Fruit fly (Drosophila melanogaster): ENCODE data around the gene lbe.

lbe gene

DNA sequence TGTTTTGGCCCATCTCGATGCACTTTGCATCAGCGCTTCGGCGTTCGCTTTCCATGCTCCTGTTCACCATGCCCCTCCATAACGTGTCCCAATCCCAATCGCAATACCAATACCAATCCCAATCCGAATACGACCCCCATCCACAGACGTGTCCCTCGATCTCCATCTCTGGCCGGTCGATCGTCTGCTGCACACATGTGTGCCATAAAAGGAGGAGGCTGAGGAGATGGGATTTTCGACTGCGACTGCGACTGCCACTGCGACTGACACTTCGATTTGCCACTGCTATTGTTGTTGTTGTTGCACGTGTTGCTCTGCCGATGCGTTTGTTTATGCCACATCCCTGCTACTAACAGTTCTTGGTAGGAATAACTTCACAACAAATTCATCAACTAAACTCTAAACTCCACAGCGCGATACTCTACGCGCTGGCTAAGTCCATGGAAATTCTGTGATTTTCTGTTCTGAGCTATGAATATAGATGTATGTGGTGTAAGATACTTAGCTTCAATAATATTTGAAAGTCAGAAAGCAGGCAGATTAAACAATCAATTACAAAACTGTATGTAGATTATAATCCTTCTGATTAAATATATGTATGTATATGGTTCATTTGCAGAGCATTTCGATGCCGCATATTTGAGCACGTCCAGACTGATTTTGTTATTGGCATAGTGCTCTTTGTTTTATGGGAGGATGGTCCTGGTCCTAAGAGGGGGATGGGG lies 53.2 kb downstream of the lbe start:
- TF ChIP-seq svp (GFP tag) (peak; percentile 62), Eip93F (GFP tag; optimal IDR thresholded peaks at IDR 0.05) (no peak), CG11294 (GFP tag; IDR thresholded peaks at IDR 0.05) (no peak), Gug (GFP tag; IDR thresholded peaks at IDR 0.05) (no peak), dsx (GFP tag; optimal IDR thresholded peaks at IDR 0.05; ENCODE audit: poor library complexity, severe bottlenecking) (no peak)

DNA sequence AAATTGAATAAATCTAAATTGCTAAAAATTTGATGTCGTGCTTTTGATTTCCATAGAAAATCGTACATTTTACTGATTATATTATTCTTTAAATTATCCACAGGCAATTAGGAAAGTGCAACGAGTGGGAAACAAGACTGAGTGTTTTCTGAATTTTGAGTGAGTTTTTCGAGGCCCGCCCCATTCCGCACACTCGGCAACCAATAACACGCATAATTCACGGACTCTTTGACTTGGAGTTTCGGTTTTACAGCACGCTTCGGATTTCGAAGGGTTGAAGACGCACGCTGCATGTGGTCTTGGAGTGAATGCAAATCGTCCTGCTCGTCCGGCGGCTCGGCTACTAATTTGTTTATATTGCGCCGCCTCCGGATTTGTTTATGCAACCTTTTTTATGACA lies 54.1 kb downstream of the lbe start:
- no peak for TF ChIP-seq Ets96B (tag; optimal IDR thresholded peaks at IDR 0.05)
- TF ChIP-seq Hr4 (GFP tag; optimal IDR thresholded peaks at IDR 0.05): no peak
- TF ChIP-seq CG15336 (GFP tag; IDR thresholded peaks at IDR 0.05): no peak
- no peak for TF ChIP-seq CG32006 (GFP tag; optimal IDR thresholded peaks at IDR 0.05)
- TF ChIP-seq eg (GFP tag; IDR thresholded peaks at IDR 0.05): no peak
- TF ChIP-seq Gug (GFP tag; IDR thresholded peaks at IDR 0.05): no peak
- TF ChIP-seq CG34406 (GFP tag; optimal IDR thresholded peaks at IDR 0.05): no peak
- TF ChIP-seq CG6276 (GFP tag; optimal IDR thresholded peaks at IDR 0.05): no peak
- no peak for TF ChIP-seq acj6 (GFP tag; optimal IDR thresholded peaks at IDR 0.05)

Data from whole organism, prepupa.